Worm (Caenorhabditis elegans) whole organism, young adult: ENCODE data around the gene enu-3.5.

Source experiments
- B0019.2 ChIP-seq: fragments of 200-800 bp; sonication (Bioruptor generic); conservative IDR thresholded peaks from 2 replicates; pipeline ENCODE4 v1.3.6; 2022; ENCODE audit warnings: missing genetic modification reagents, missing genetic modification characterization, missing compliant biosample characterization
- B0035.1 ChIP-seq: sonication (generic microtip); optimal IDR thresholded peaks from 2 replicates; lab custom pipeline; 2016; ENCODE audit warnings: missing genetic modification characterization, mild to moderate bottlenecking, missing compliant biosample characterization, missing genotype, missing genetic modification reagents
- C06A6.2 ChIP-seq: fragments of 200-800 bp; sonication (Bioruptor generic); conservative IDR thresholded peaks from 2 replicates; pipeline ENCODE4 v1.3.6; 2022; ENCODE audit warnings: missing genetic modification characterization, missing compliant biosample characterization
- D2030.7 ChIP-seq: fragments of 200-800 bp; sonication (Bioruptor generic); IDR thresholded peaks from 2 replicates; pipeline ENCODE4 v1.3.6; 2022; ENCODE audit warnings: missing genetic modification reagents, missing genetic modification characterization, missing compliant biosample characterization
- F22D6.2 ChIP-seq: sonication (generic microtip); optimal IDR thresholded peaks from 2 replicates; lab custom pipeline; 2016; ENCODE audit warnings: mild to moderate bottlenecking, missing genetic modification characterization, missing compliant biosample characterization
- F33H1.4 ChIP-seq: fragments of 200-800 bp; sonication (Bioruptor generic); IDR thresholded peaks from 2 replicates; pipeline ENCODE4 v1.3.6; 2022; ENCODE audit warnings: missing genetic modification reagents, missing genetic modification characterization, missing compliant biosample characterization
- K11D2.4 ChIP-seq: fragments of 200-800 bp; sonication (Bioruptor generic); IDR thresholded peaks from 2 replicates; pipeline ENCODE4 v1.3.6; 2022; ENCODE audit warnings: missing genetic modification reagents, missing genetic modification characterization, missing compliant biosample characterization
- T26A5.8 ChIP-seq: sonication (generic microtip); optimal IDR thresholded peaks from 2 replicates; lab custom pipeline; 2016; ENCODE audit warnings: missing genetic modification characterization, missing compliant biosample characterization
- Y67H2A.10 ChIP-seq: fragments of 200-800 bp; sonication (Bioruptor generic); conservative IDR thresholded peaks from 2 replicates; pipeline ENCODE4 v1.3.6; 2022; ENCODE audit warnings: missing genetic modification reagents, missing genetic modification characterization, missing compliant biosample characterization
- Y79H2A.3 ChIP-seq: fragments of 200-800 bp; sonication (Bioruptor generic); conservative IDR thresholded peaks from 2 replicates; pipeline ENCODE4 v1.3.6; 2022; ENCODE audit warnings: missing genetic modification reagents, missing genetic modification characterization, missing compliant biosample characterization
- Y95B8A.8 ChIP-seq: fragments of 200-800 bp; sonication (Bioruptor generic); IDR thresholded peaks from 2 replicates; pipeline ENCODE4 v1.3.6; 2022; ENCODE audit warnings: missing genetic modification reagents, missing genetic modification characterization, missing compliant biosample characterization
- akir-1 ChIP-seq: fragments of 200-800 bp; sonication (Bioruptor generic); optimal IDR thresholded peaks from 2 replicates; lab custom pipeline; 2018; ENCODE audit warnings: mild to moderate bottlenecking, missing genetic modification characterization, moderate library complexity, missing compliant biosample characterization
- ama-1 ChIP-seq, 3 experiments: fragments of 150-350 bp in 1 of 3; sonication (generic microtip) in 2 of 3; optimal IDR thresholded peaks; 2 replicates each; lab custom pipeline; 2014 to 2018; ENCODE audit warnings: missing biosample characterization in 2 of 3, missing genetic modification characterization in 2 of 3, missing genetic modification reagents in 2 of 3
- atf-7 ChIP-seq: sonication (generic microtip); optimal IDR thresholded peaks from 2 replicates; lab custom pipeline; 2017; ENCODE audit warnings: mild to moderate bottlenecking, missing genetic modification characterization, missing compliant biosample characterization
- bed-2 ChIP-seq: fragments of 200-800 bp; sonication (Bioruptor generic); IDR thresholded peaks from 2 replicates; pipeline ENCODE4 v1.3.6; 2022; ENCODE audit warnings: missing genetic modification reagents, missing genetic modification characterization, missing compliant biosample characterization
- cebp-1 ChIP-seq, 2 experiments: fragments of 200-800 bp in 1 of 2; sonication (Bioruptor generic) in 1 of 2; sonication (generic microtip) in 1 of 2; IDR thresholded peaks in 1 of 2; optimal IDR thresholded peaks in 1 of 2; 2 replicates each; pipeline versions ENCODE4 v1.3.6 to Lab custom; 2017 to 2022; ENCODE audit warnings: missing compliant biosample characterization in 2 of 2, missing genetic modification characterization in 2 of 2, mild to moderate bottlenecking in 1 of 2, missing genetic modification reagents in 1 of 2, moderate library complexity in 1 of 2
- ceh-100 ChIP-seq: fragments of 200-800 bp; sonication (Bioruptor generic); IDR thresholded peaks from 2 replicates; pipeline ENCODE4 v1.3.6; 2022; ENCODE audit warnings: missing genetic modification reagents, missing genetic modification characterization, missing compliant biosample characterization
- ceh-27 ChIP-seq: fragments of 200-800 bp; sonication (Bioruptor generic); optimal IDR thresholded peaks from 2 replicates; lab custom pipeline; 2018; ENCODE audit warnings: mild to moderate bottlenecking, missing genetic modification characterization, moderate library complexity, missing compliant biosample characterization
- dox-1 ChIP-seq: fragments of 200-800 bp; sonication (Bioruptor generic); IDR thresholded peaks from 2 replicates; pipeline ENCODE4 v1.3.6; 2022; ENCODE audit warnings: missing genetic modification reagents, missing genetic modification characterization, missing compliant biosample characterization
- dpff-1 ChIP-seq: sonication (generic microtip); optimal IDR thresholded peaks from 2 replicates; lab custom pipeline; 2017; ENCODE audit warnings: mild to moderate bottlenecking, missing genetic modification characterization, missing compliant biosample characterization
- efl-1 ChIP-seq: fragments of 150-350 bp; optimal IDR thresholded peaks from 2 replicates; lab custom pipeline; 2014; ENCODE audit warnings: missing biosample characterization, missing genetic modification reagents, missing genetic modification characterization
- him-1 ChIP-seq: sonication (generic microtip); optimal IDR thresholded peaks from 2 replicates; lab custom pipeline; 2016; ENCODE audit warnings: missing genotype, missing genetic modification reagents, missing genetic modification characterization, missing compliant biosample characterization
- hmg-1.2 ChIP-seq: fragments of 200-800 bp; sonication (Bioruptor generic); IDR thresholded peaks from 2 replicates; pipeline ENCODE4 v1.3.6; 2022; ENCODE audit warnings: missing genetic modification reagents, missing genetic modification characterization, missing compliant biosample characterization
- lin-35 ChIP-seq, 3 experiments: fragments of 150-350 bp in 2 of 3; sonication (generic microtip) in 1 of 3; optimal IDR thresholded peaks; 2 replicates each; lab custom pipeline; 2014 to 2018; ENCODE audit warnings: missing biosample characterization in 3 of 3, missing genetic modification characterization in 3 of 3, missing genetic modification reagents in 3 of 3
- mel-28 ChIP-seq: sonication (generic microtip); optimal IDR thresholded peaks from 2 replicates; lab custom pipeline; 2016; ENCODE audit warnings: borderline replicate concordance, mild to moderate bottlenecking, missing genetic modification characterization, missing compliant biosample characterization
- nfya-2 ChIP-seq: fragments of 200-800 bp; sonication (Bioruptor generic); IDR thresholded peaks from 2 replicates; pipeline ENCODE4 v1.3.6; 2022; ENCODE audit warnings: missing genetic modification reagents, missing genetic modification characterization, missing compliant biosample characterization
- nfyb-1 ChIP-seq: fragments of 200-800 bp; sonication (Bioruptor generic); IDR thresholded peaks from 2 replicates; pipeline ENCODE4 v1.3.6; 2022; ENCODE audit warnings: missing genetic modification reagents, missing genetic modification characterization, missing compliant biosample characterization
- nhr-120 ChIP-seq: fragments of 200-800 bp; sonication (Bioruptor generic); IDR thresholded peaks from 2 replicates; pipeline ENCODE4 v1.3.6; 2022; ENCODE audit warnings: missing genetic modification characterization, missing compliant biosample characterization
- nhr-80 ChIP-seq: sonication (generic microtip); optimal IDR thresholded peaks from 2 replicates; lab custom pipeline; 2016; ENCODE audit warnings: missing genetic modification characterization, missing compliant biosample characterization
- nhr-90 ChIP-seq: sonication (generic microtip); optimal IDR thresholded peaks from 2 replicates; lab custom pipeline; 2016; ENCODE audit warnings: missing genotype, mild to moderate bottlenecking, missing genetic modification characterization, missing compliant biosample characterization
- rpc-1 ChIP-seq, 2 experiments: fragments of 150-350 bp in 1 of 2; sonication (generic microtip) in 1 of 2; optimal IDR thresholded peaks; 2 replicates each; lab custom pipeline; 2014 to 2018; ENCODE audit warnings: missing biosample characterization in 1 of 2, missing genetic modification characterization in 1 of 2, missing genetic modification reagents in 1 of 2, missing genotype in 1 of 2
- snpc-1.1 ChIP-seq: sonication (generic microtip); optimal IDR thresholded peaks from 2 replicates; lab custom pipeline; 2017; ENCODE audit warnings: missing genetic modification characterization, mild to moderate bottlenecking, missing compliant biosample characterization, antibody characterized with exemption, moderate library complexity, missing genotype, missing genetic modification reagents; ENCODE audit not compliant: insufficient read depth
- snpc-1.3 ChIP-seq: sonication (generic microtip); optimal IDR thresholded peaks from 2 replicates; lab custom pipeline; 2017; ENCODE audit warnings: missing genetic modification characterization, mild to moderate bottlenecking, missing compliant biosample characterization, antibody characterized with exemption, moderate library complexity, missing genotype, missing genetic modification reagents; ENCODE audit not compliant: insufficient read depth
- snpc-3.4 ChIP-seq: sonication (generic microtip); optimal IDR thresholded peaks from 2 replicates; lab custom pipeline; 2017; ENCODE audit warnings: missing genetic modification characterization, mild to moderate bottlenecking, missing compliant biosample characterization, antibody characterized with exemption, moderate library complexity, missing genotype, missing genetic modification reagents
- tbp1 ChIP-seq: fragments of 200-800 bp; sonication (Bioruptor generic); optimal IDR thresholded peaks from 2 replicates; lab custom pipeline; 2018; ENCODE audit warnings: mild to moderate bottlenecking, missing genetic modification characterization, missing compliant biosample characterization
- tbx-9 ChIP-seq: sonication (generic microtip); optimal IDR thresholded peaks from 2 replicates; lab custom pipeline; 2016; ENCODE audit warnings: borderline replicate concordance, missing genetic modification characterization, inconsistent platforms, missing compliant biosample characterization
- tlf-1 ChIP-seq: fragments of 200-800 bp; sonication (Bioruptor generic); optimal IDR thresholded peaks from 2 replicates; lab custom pipeline; 2018; ENCODE audit warnings: mild to moderate bottlenecking, missing genetic modification characterization, missing compliant biosample characterization
- xnd-1 ChIP-seq: sonication (generic microtip); optimal IDR thresholded peaks from 2 replicates; lab custom pipeline; 2016; ENCODE audit warnings: missing genotype, missing genetic modification reagents, missing genetic modification characterization, missing compliant biosample characterization
- zfh-2 ChIP-seq: fragments of 200-800 bp; sonication (Bioruptor generic); conservative IDR thresholded peaks from 2 replicates; pipeline ENCODE4 v1.3.6; 2022; ENCODE audit warnings: missing genetic modification reagents, missing genetic modification characterization, missing compliant biosample characterization
- ztf-18 ChIP-seq: sonication (generic microtip); optimal IDR thresholded peaks from 2 replicates; lab custom pipeline; 2016; ENCODE audit warnings: missing genotype, mild to moderate bottlenecking, missing genetic modification characterization, missing compliant biosample characterization
- ztf-22 ChIP-seq: fragments of 200-800 bp; sonication (Bioruptor generic); optimal IDR thresholded peaks from 2 replicates; lab custom pipeline; 2018; ENCODE audit warnings: mild to moderate bottlenecking, missing genetic modification characterization, moderate library complexity, missing compliant biosample characterization
- ztf-28 ChIP-seq: fragments of 200-800 bp; sonication (Bioruptor generic); IDR thresholded peaks from 2 replicates; pipeline ENCODE4 v1.3.6; 2022; ENCODE audit warnings: missing genetic modification reagents, missing genetic modification characterization, missing compliant biosample characterization

The enu-3.5 gene

ce11 chrIII:12870060-12870696, 7.8 kb upstream of the enu-3.5 start, which contains the start of gene Y37D8A.6:
Gene Y37D8A.6, minus strand, starts transcription at chrIII:12870297.
- 0 out of 2 replicates have a peak, but pooled peaks have one; percentile 7 for TF ChIP-seq D2030.7 (GFP tag; lab: Robert Waterston, UW)
- TF ChIP-seq snpc-1.1 (tag; lab: Kevin White, UChicago) = no peak
- no peak for TF ChIP-seq Y67H2A.10 (GFP tag; lab: Robert Waterston, UW)
- no peak for TF ChIP-seq Y79H2A.3
- peak; percentile 52 for TF ChIP-seq efl-1 (GFP tag; lab: Kevin White, UChicago)
- TF ChIP-seq, all 124 proteins: peak for 2

ce11 chrIII:12874606-12875066, 3.4 kb upstream of the enu-3.5 start, which contains the start of the genes mrg-1 and spcs-2:
Gene mrg-1, minus strand, starts transcription at chrIII:12874656.
Gene spcs-2, plus strand, starts transcription at chrIII:12875031.
- TF ChIP-seq ceh-27 (GFP tag; lab: Kevin White, UChicago) = peak; percentile 71
- no peak for TF ChIP-seq F22D6.2
- TF ChIP-seq tbp1 (GFP tag; lab: Kevin White, UChicago) = peak; percentile 63
- peak; percentile 81 for TF ChIP-seq tlf-1
- no peak for TF ChIP-seq nfya-2 (GFP tag; lab: Robert Waterston, UW)
- peak in 2 of 3 experiments; percentile 46 to 90 for TF ChIP-seq lin-35 (GFP tag; optimal IDR thresholded peaks at IDR 0.05; lab: Kevin White, UChicago)
- TF ChIP-seq F33H1.4 = peak; percentile 71
- peak; percentile 26 for TF ChIP-seq snpc-1.1 (tag; lab: Kevin White, UChicago)
- TF ChIP-seq tbx-9 (tag; lab: Kevin White, UChicago) = no peak
- no peak for TF ChIP-seq Y67H2A.10 (GFP tag; lab: Robert Waterston, UW)
- TF ChIP-seq K11D2.4 (GFP tag; lab: Robert Waterston, UW) = peak; percentile 82
- no peak for TF ChIP-seq ama-1 (optimal IDR thresholded peaks at IDR 0.05; lab: Kevin White, UChicago)
- peak in 1 of 2 experiments; percentile 55 for TF ChIP-seq ama-1 (GFP tag; optimal IDR thresholded peaks at IDR 0.05; lab: Kevin White, UChicago)
- peak; percentile 57 for TF ChIP-seq xnd-1 (tag; lab: Kevin White, UChicago)
- peak; percentile 44 for TF ChIP-seq rpc-1 (optimal IDR thresholded peaks at IDR 0.05; lab: Kevin White, UChicago)
- TF ChIP-seq rpc-1 (tag; optimal IDR thresholded peaks at IDR 0.05; lab: Kevin White, UChicago) = peak; percentile 3
- TF ChIP-seq atf-7 = peak; percentile 10
- TF ChIP-seq nhr-80 (tag; lab: Kevin White, UChicago) = peak; percentile 53
- 0 out of 2 replicates have a peak, but pooled peaks have one; percentile 64 for TF ChIP-seq Y95B8A.8 (GFP tag; lab: Robert Waterston, UW)
- TF ChIP-seq mel-28 (tag; lab: Kevin White, UChicago) = peak; percentile 18
- TF ChIP-seq akir-1 (GFP tag; lab: Kevin White, UChicago) = no peak
- TF ChIP-seq D2030.7 (GFP tag; lab: Robert Waterston, UW) = peak; percentile 90
- peak; percentile 67 for TF ChIP-seq ztf-18 (tag; lab: Kevin White, UChicago)
- peak; percentile 77 for TF ChIP-seq nfyb-1 (GFP tag; lab: Robert Waterston, UW)
- peak; percentile 88 for TF ChIP-seq snpc-3.4
- TF ChIP-seq dox-1 (GFP tag; lab: Robert Waterston, UW) = peak; percentile 93
- TF ChIP-seq bed-2 (GFP tag; lab: Robert Waterston, UW) = no peak
- peak; percentile 80 for TF ChIP-seq C06A6.2 (GFP tag; lab: Robert Waterston, UW)
- TF ChIP-seq hmg-1.2 (GFP tag; lab: Robert Waterston, UW) = peak; percentile 64
- peak; percentile 1 for TF ChIP-seq B0035.1 (tag; lab: Kevin White, UChicago)
- TF ChIP-seq him-1 (tag; lab: Kevin White, UChicago) = peak; percentile 38
- no peak for TF ChIP-seq dpff-1
- TF ChIP-seq B0019.2 (GFP tag; lab: Robert Waterston, UW) = peak; percentile 62
- TF ChIP-seq nhr-90 (tag; lab: Kevin White, UChicago) = peak; percentile 35
- TF ChIP-seq zfh-2 (GFP tag; lab: Robert Waterston, UW) = 0 out of 2 replicates have a peak, but pooled peaks have one; percentile 4
- TF ChIP-seq ztf-22 (GFP tag; lab: Kevin White, UChicago) = no peak
- peak; percentile 94 for TF ChIP-seq ceh-100 (GFP tag; lab: Robert Waterston, UW)
- peak; percentile 80; the same call in 1 of the 2 replicates for TF ChIP-seq cebp-1 (GFP tag; IDR thresholded peaks at IDR 0.05; lab: Robert Waterston, UW)
- peak; percentile 94 for TF ChIP-seq cebp-1 (tag; optimal IDR thresholded peaks at IDR 0.05; lab: Kevin White, UChicago)
- peak; percentile 88 for TF ChIP-seq snpc-1.3 (tag; lab: Kevin White, UChicago)
- no peak for TF ChIP-seq nhr-120 (GFP tag; lab: Robert Waterston, UW)
- no peak for TF ChIP-seq T26A5.8
- peak; percentile 71; the same call in 1 of the 2 replicates for TF ChIP-seq ztf-28 (GFP tag; lab: Robert Waterston, UW)
